Fruit fly (Drosophila melanogaster): Measurements from ENCODE around the gene CG12725.

CG12725 gene

DNA sequence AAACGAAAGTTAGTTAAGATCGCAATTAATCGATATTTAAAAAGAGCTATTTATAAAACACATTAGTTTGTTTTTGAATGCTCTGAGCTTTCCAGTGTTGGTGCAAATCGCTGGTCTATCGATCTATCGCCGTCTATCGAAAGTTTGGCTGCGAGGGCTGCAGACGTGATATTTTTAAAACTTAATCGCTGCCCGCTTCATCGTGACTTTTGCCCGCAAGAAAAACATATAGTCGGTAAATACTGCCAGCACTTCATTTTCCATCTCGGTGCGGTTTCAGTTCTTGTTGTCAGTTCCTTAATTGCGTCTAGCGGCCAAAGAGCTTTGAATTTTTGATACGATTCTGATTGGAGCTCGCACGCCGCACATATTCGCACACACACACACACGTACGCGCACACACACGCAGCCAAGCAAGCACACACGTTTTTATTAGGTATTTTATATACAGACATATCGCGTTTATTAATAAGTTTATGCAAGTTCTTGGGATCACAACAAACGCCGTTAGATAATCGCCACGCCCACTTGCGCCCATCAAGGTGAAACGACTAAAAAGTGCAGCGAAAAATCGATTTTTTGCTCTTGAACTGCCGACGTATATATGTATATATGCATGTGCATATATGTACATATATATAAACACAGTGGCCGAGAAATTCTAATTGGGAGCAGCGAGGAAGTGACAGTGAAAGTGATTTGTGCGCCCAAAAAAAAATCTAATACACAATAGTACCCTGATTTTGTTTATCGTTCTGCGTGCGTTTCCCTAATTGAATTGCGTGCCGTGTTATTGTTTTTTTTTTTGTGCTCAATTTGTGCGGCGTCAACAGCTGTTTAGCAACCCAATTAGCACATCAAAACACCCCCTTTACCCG is 31.6 kb downstream of the CG12725 start (continued):
- TF ChIP-seq CG42726 (GFP tag; IDR thresholded peaks at IDR 0.05; ENCODE audit: partially characterized antibody): peak; percentile 64; the same call in 1 of the 2 replicates
- peak; percentile 56; the same call in 1 of the 3 replicates for TF ChIP-seq CG11456 (GFP tag; IDR thresholded peaks at IDR 0.05)
- TF ChIP-seq Rfx (GFP tag; IDR thresholded peaks at IDR 0.05): peak; percentile 60
- peak; percentile 19; the same call in 1 of the 2 replicates for TF ChIP-seq Adf1 (GFP tag; IDR thresholded peaks at IDR 0.05)
- peak; percentile 18 for TF ChIP-seq Side (GFP tag; optimal IDR thresholded peaks at IDR 0.05)
- TF ChIP-seq bbx (GFP tag; IDR thresholded peaks at IDR 0.05; ENCODE audit: partially characterized antibody): peak; percentile 43; the same call in 1 of the 2 replicates
- TF ChIP-seq CG11504 (tag; optimal IDR thresholded peaks at IDR 0.05): peak; percentile 15
- TF ChIP-seq CG4282 (GFP tag; optimal IDR thresholded peaks at IDR 0.05): no peak
- peak; percentile 62 for TF ChIP-seq exex (tag; optimal IDR thresholded peaks at IDR 0.05)
- TF ChIP-seq Eip74EF (GFP tag; optimal IDR thresholded peaks at IDR 0.05): no peak
- no peak for TF ChIP-seq odd (GFP tag; optimal IDR thresholded peaks at IDR 0.05)
- TF ChIP-seq onecut (GFP tag; IDR thresholded peaks at IDR 0.05): peak; percentile 81
- no peak for TF ChIP-seq Six4 (GFP tag; optimal IDR thresholded peaks at IDR 0.05)
- peak; percentile 61 for TF ChIP-seq CG2116 (GFP tag; optimal IDR thresholded peaks at IDR 0.05)
- no peak for TF ChIP-seq ssp (GFP tag; IDR thresholded peaks at IDR 0.05)
- TF ChIP-seq CG16815 (GFP tag; optimal IDR thresholded peaks at IDR 0.05): no peak
- peak; percentile 70 for TF ChIP-seq Sry-δ (GFP tag; optimal IDR thresholded peaks at IDR 0.05)
- TF ChIP-seq trem (tag; optimal IDR thresholded peaks at IDR 0.05): no peak
- peak; percentile 48 for TF ChIP-seq CG12659 (GFP tag; optimal IDR thresholded peaks at IDR 0.05)
- no peak for TF ChIP-seq sens-2 (GFP tag; IDR thresholded peaks at IDR 0.05)
- TF ChIP-seq pzg (GFP tag; optimal IDR thresholded peaks at IDR 0.05): peak; percentile 68
- no peak for TF ChIP-seq CG10543 (GFP tag; optimal IDR thresholded peaks at IDR 0.05)
- no peak for TF ChIP-seq tap (tag; optimal IDR thresholded peaks at IDR 0.05)
- TF ChIP-seq Atf6 (GFP tag; IDR thresholded peaks at IDR 0.05): 0 out of 2 replicates have a peak, but pooled peaks have one; percentile 48
- peak; percentile 8 for TF ChIP-seq Antp (GFP tag; optimal IDR thresholded peaks at IDR 0.05)
- TF ChIP-seq vnd (GFP tag; IDR thresholded peaks at IDR 0.05; ENCODE audit: partially characterized antibody): peak; percentile 53; the same call in 2 of the 3 replicates
- peak; percentile 76 for TF ChIP-seq sens (GFP tag)
- peak; percentile 60; the same call in 2 of the 3 replicates for TF ChIP-seq Opbp (GFP tag; IDR thresholded peaks at IDR 0.05; ENCODE audit: partially characterized antibody)
- TF ChIP-seq Bgb (GFP tag; IDR thresholded peaks at IDR 0.05; ENCODE audit: partially characterized antibody): peak; percentile 76
- TF ChIP-seq YL-1 (GFP tag; optimal IDR thresholded peaks at IDR 0.05): peak; percentile 6
- TF ChIP-seq chm (GFP tag; IDR thresholded peaks at IDR 0.05): no peak
- TF ChIP-seq CG9932 (GFP tag; IDR thresholded peaks at IDR 0.05): peak; percentile 54
- TF ChIP-seq zfh2 (GFP tag; optimal IDR thresholded peaks at IDR 0.05): peak; percentile 26
- TF ChIP-seq tgo (GFP tag; IDR thresholded peaks at IDR 0.05): no peak
- no peak for TF ChIP-seq CG7271 (tag; optimal IDR thresholded peaks at IDR 0.05)
- no peak for TF ChIP-seq mld (GFP tag; IDR thresholded peaks at IDR 0.05; ENCODE audit: partially characterized antibody)
- no peak for TF ChIP-seq NC2α (GFP tag; optimal IDR thresholded peaks at IDR 0.05)
- peak; percentile 19 for TF ChIP-seq lab (GFP tag; optimal IDR thresholded peaks at IDR 0.05)
- TF ChIP-seq CG14667 (GFP tag; IDR thresholded peaks at IDR 0.05): no peak
- TF ChIP-seq Hr78 (GFP tag; optimal IDR thresholded peaks at IDR 0.05): no peak
- peak; percentile 9 for TF ChIP-seq Hmr (GFP tag; optimal IDR thresholded peaks at IDR 0.05)
- TF ChIP-seq CoRest (tag; optimal IDR thresholded peaks at IDR 0.05): peak; percentile 21
- no peak for TF ChIP-seq dan (GFP tag; IDR thresholded peaks at IDR 0.05)
- TF ChIP-seq BEAF-32 (GFP tag; optimal IDR thresholded peaks at IDR 0.05): peak; percentile 71
- 0 out of 3 replicates have a peak, but pooled peaks have one; percentile 23 for TF ChIP-seq dysf (GFP tag; IDR thresholded peaks at IDR 0.05)
- TF ChIP-seq unc-4 (GFP tag; IDR thresholded peaks at IDR 0.05; ENCODE audit: partially characterized antibody): peak; percentile 60
- peak; percentile 4 for TF ChIP-seq CG2712 (tag; optimal IDR thresholded peaks at IDR 0.05)
